Worm (Caenorhabditis elegans) whole organism, L3 larva: ENCODE measurements around the gene fbxa-66.

Experiments
- R02D3.7 ChIP-seq: fragments of 150-350 bp; optimal IDR thresholded peaks from 2 replicates; lab custom pipeline; 2014; ENCODE audit warnings: missing biosample characterization, missing genetic modification characterization
- ZK546.5 ChIP-seq: sonication (generic microtip); optimal IDR thresholded peaks from 2 replicates; lab custom pipeline; 2017; ENCODE audit warnings: missing biosample characterization, missing genetic modification characterization
- aly-2 ChIP-seq: fragments of 150-350 bp; optimal IDR thresholded peaks from 2 replicates; lab custom pipeline; 2014; ENCODE audit warnings: missing biosample characterization, missing genetic modification characterization
- ama-1 ChIP-seq: fragments of 150-350 bp; optimal IDR thresholded peaks from 2 replicates; lab custom pipeline; 2018
- ceh-28 ChIP-seq: fragments of 150-350 bp; optimal IDR thresholded peaks from 2 replicates; lab custom pipeline; 2014; ENCODE audit warnings: missing biosample characterization, missing genetic modification reagents, missing genetic modification characterization
- daf-12 ChIP-seq: fragments of 150-350 bp; optimal IDR thresholded peaks from 2 replicates; lab custom pipeline; 2014; ENCODE audit warnings: missing biosample characterization, missing genetic modification reagents, missing genetic modification characterization
- egl-27 ChIP-seq: sonication (generic microtip); optimal IDR thresholded peaks from 4 replicates; lab custom pipeline; 2017; ENCODE audit warnings: missing biosample characterization, missing genetic modification reagents, missing genetic modification characterization
- egl-5 ChIP-seq: fragments of 150-350 bp; optimal IDR thresholded peaks from 2 replicates; lab custom pipeline; 2017; ENCODE audit warnings: missing biosample characterization, missing genetic modification reagents, missing genetic modification characterization, inconsistent platforms
- elt-1 ChIP-seq: fragments of 150-350 bp; optimal IDR thresholded peaks from 2 replicates; lab custom pipeline; 2014; ENCODE audit warnings: missing biosample characterization, missing genetic modification characterization
- elt-2 ChIP-seq: sonication (generic microtip); optimal IDR thresholded peaks from 2 replicates; lab custom pipeline; 2016; ENCODE audit warnings: missing genetic modification reagents, mild to moderate bottlenecking, missing genetic modification characterization, missing compliant biosample characterization
- elt-3 ChIP-seq, 3 experiments: fragments of 150-350 bp in 1 of 3; sonication (generic microtip) in 2 of 3; optimal IDR thresholded peaks; 2 replicates in 2 of 3; 4 replicates in 1 of 3; lab custom pipeline; 2014 to 2017; ENCODE audit warnings: missing biosample characterization in 3 of 3, missing genetic modification characterization in 3 of 3
- fkh-10 ChIP-seq: sonication (generic microtip); optimal IDR thresholded peaks from 2 replicates; lab custom pipeline; 2017; ENCODE audit warnings: missing biosample characterization, missing genetic modification reagents, missing genetic modification characterization
- fos-1 ChIP-seq: fragments of 150-350 bp; optimal IDR thresholded peaks from 2 replicates; lab custom pipeline; 2014; ENCODE audit warnings: missing biosample characterization, missing genetic modification characterization
- hmg-11 ChIP-seq: sonication (generic microtip); optimal IDR thresholded peaks from 2 replicates; lab custom pipeline; 2016; ENCODE audit warnings: missing genetic modification characterization, missing compliant biosample characterization
- lin-15B ChIP-seq: fragments of 150-350 bp; optimal IDR thresholded peaks from 2 replicates; lab custom pipeline; 2014; ENCODE audit warnings: missing biosample characterization, missing genetic modification characterization
- lin-39 ChIP-seq: fragments of 150-350 bp; optimal IDR thresholded peaks from 2 replicates; lab custom pipeline; 2018; ENCODE audit warnings: missing biosample characterization, missing genetic modification reagents, missing genetic modification characterization
- lsy-12 ChIP-seq: sonication (generic microtip); optimal IDR thresholded peaks from 2 replicates; lab custom pipeline; 2016; ENCODE audit warnings: mild to moderate bottlenecking, missing genetic modification characterization, missing compliant biosample characterization
- mdl-1 ChIP-seq: fragments of 150-350 bp; optimal IDR thresholded peaks from 2 replicates; lab custom pipeline; 2014; ENCODE audit warnings: missing biosample characterization, missing genetic modification characterization
- mml-1 ChIP-seq: fragments of 150-350 bp; sonication (generic microtip); optimal IDR thresholded peaks from 3 replicates; lab custom pipeline; 2014; ENCODE audit warnings: missing biosample characterization, missing genetic modification characterization
- nfya-1 ChIP-seq: sonication (generic microtip); optimal IDR thresholded peaks from 2 replicates; lab custom pipeline; 2017; ENCODE audit warnings: missing genetic modification characterization, mild to moderate bottlenecking, missing compliant biosample characterization, antibody characterized with exemption, moderate library complexity; ENCODE audit not compliant: insufficient read depth
- nhr-11 ChIP-seq: fragments of 150-350 bp; optimal IDR thresholded peaks from 2 replicates; lab custom pipeline; 2014; ENCODE audit warnings: missing biosample characterization, missing genetic modification characterization
- nhr-12 ChIP-seq: fragments of 150-350 bp; optimal IDR thresholded peaks from 2 replicates; lab custom pipeline; 2014; ENCODE audit warnings: missing biosample characterization, missing genetic modification characterization
- nhr-23 ChIP-seq: fragments of 150-350 bp; optimal IDR thresholded peaks from 2 replicates; lab custom pipeline; 2014; ENCODE audit warnings: missing biosample characterization, missing genetic modification reagents, missing genetic modification characterization
- nhr-28 ChIP-seq: fragments of 150-350 bp; optimal IDR thresholded peaks from 2 replicates; lab custom pipeline; 2014; ENCODE audit warnings: missing biosample characterization, missing genetic modification characterization
- nhr-43 ChIP-seq: sonication (generic microtip); optimal IDR thresholded peaks from 2 replicates; lab custom pipeline; 2016; ENCODE audit warnings: mild to moderate bottlenecking, missing genetic modification characterization, missing compliant biosample characterization; ENCODE audit not compliant: poor library complexity, severe bottlenecking
- nhr-76 ChIP-seq: fragments of 150-350 bp; sonication (generic microtip); optimal IDR thresholded peaks from 5 replicates; lab custom pipeline; 2014; ENCODE audit warnings: missing biosample characterization, missing genetic modification characterization
- nhr-77 ChIP-seq: fragments of 150-350 bp; optimal IDR thresholded peaks from 2 replicates; lab custom pipeline; 2014; ENCODE audit warnings: missing biosample characterization, missing genetic modification characterization
- pha-4 ChIP-seq: fragments of 150-350 bp; optimal IDR thresholded peaks from 2 replicates; lab custom pipeline; 2014; ENCODE audit warnings: missing biosample characterization, missing genetic modification reagents, missing genetic modification characterization
- pqm-1 ChIP-seq: fragments of 150-350 bp; optimal IDR thresholded peaks from 2 replicates; lab custom pipeline; 2017; ENCODE audit warnings: missing biosample characterization, missing genetic modification characterization, inconsistent platforms
- sea-2 ChIP-seq: fragments of 150-350 bp; sonication (generic microtip); optimal IDR thresholded peaks from 4 replicates; lab custom pipeline; 2014; ENCODE audit warnings: missing biosample characterization, missing genetic modification reagents, missing genetic modification characterization
- skn-1 ChIP-seq: fragments of 150-350 bp; optimal IDR thresholded peaks from 2 replicates; lab custom pipeline; 2014; ENCODE audit warnings: missing biosample characterization, missing genetic modification characterization
- tbx-2 ChIP-seq: sonication (generic microtip); optimal IDR thresholded peaks from 2 replicates; lab custom pipeline; 2016; ENCODE audit warnings: mild to moderate bottlenecking, missing genetic modification characterization, missing compliant biosample characterization
- unc-39 ChIP-seq: sonication (generic microtip); optimal IDR thresholded peaks from 4 replicates; lab custom pipeline; 2017; ENCODE audit warnings: missing biosample characterization, missing genetic modification characterization
- zag-1 ChIP-seq: fragments of 150-350 bp; optimal IDR thresholded peaks from 2 replicates; lab custom pipeline; 2014; ENCODE audit warnings: missing biosample characterization, missing genetic modification characterization
- ztf-11 ChIP-seq: fragments of 150-350 bp; optimal IDR thresholded peaks from 2 replicates; lab custom pipeline; 2014; ENCODE audit warnings: missing biosample characterization, missing genetic modification characterization
- ztf-4 ChIP-seq: fragments of 150-350 bp; optimal IDR thresholded peaks from 2 replicates; lab custom pipeline; 2014; ENCODE audit warnings: missing biosample characterization, missing genetic modification characterization

fbxa-66 gene

DNA sequence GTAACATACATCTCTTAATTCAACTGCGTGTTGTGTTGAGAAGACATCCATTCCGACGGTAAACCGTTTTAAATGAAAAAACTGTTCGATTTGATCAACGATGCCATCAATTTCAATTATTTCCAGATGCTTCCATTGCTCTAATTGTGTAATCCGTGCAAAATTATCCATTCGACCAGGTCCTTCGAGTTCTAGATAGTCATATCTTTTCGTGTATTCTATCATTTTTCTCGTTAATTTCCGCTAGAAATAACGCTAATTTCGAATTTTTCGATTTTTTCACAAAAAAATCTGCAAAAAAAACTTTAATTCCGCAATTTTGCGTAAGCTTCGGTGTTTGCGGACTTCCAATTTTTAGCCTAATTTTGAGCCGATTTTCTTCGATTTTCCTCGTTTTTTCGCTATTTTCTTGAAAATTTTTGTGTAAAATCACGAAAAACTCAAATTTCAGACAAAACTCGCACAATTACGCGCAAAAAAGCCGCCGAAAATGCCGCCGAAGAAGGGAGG, at the start of gene fbxa-66, which contains the start of gene iffb-1:
Gene fbxa-66 (minus strand): TSS at position 51 of the 510 bp plus-strand sequence.
Gene iffb-1 (plus strand): TSS at position 452 of the 510 bp plus-strand sequence.
- TF ChIP-seq fkh-10 (GFP tag; lab: Kevin White, UChicago) (no peak), pqm-1 (tag; lab: Kevin White, UChicago) (no peak), ceh-28 (no peak), nhr-43 (tag; lab: Kevin White, UChicago) (no peak), hmg-11 (tag; lab: Kevin White, UChicago) (peak; percentile 51), R02D3.7 (no peak), mml-1 (tag; lab: Kevin White, UChicago) (no peak), zag-1 (no peak), daf-12 (tag; lab: Kevin White, UChicago) (no peak), egl-5 (no peak), nhr-23 (tag; lab: Kevin White, UChicago) (no peak), pha-4 (tag; lab: Kevin White, UChicago) (peak; percentile 24), nhr-11 (tag; lab: Kevin White, UChicago) (no peak)

DNA sequence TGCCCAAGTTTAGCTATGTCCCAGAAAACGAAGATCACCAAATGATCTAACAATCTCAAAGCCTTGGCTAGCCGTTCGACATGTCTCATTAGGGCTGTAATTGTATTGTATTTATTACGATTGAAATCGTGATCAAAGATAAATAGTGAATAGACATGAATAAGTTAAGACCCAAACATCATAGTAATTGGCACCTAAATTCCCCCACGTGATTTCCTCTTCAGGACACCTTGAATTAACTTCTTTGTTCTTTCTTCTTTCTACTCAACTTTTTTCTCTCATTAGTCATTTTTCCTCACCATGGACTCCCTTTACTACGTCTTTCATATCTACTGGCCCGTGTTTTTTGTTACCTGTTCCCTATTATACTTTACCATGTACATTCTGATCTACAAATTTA, 48.8 kb upstream of the fbxa-66 start, which contains the start of gene srd-69:
Gene srd-69 (plus strand): TSS at position 301 of the 400 bp plus-strand sequence.
- TF ChIP-seq mdl-1 (tag; lab: Kevin White, UChicago) (no peak), nfya-1 (tag; lab: Kevin White, UChicago) (no peak), unc-39 (tag; lab: Kevin White, UChicago) (no peak), pqm-1 (tag; lab: Kevin White, UChicago) (no peak), egl-27 (tag; lab: Kevin White, UChicago) (no peak)

ce11 chrIII:2349956-2350355, 36.1 kb upstream of the fbxa-66 start:
- no peak for TF ChIP-seq elt-2 (tag; lab: Kevin White, UChicago)
- no peak for TF ChIP-seq aly-2
- no peak for TF ChIP-seq nhr-77 (tag; lab: Kevin White, UChicago)
- no peak for TF ChIP-seq lsy-12 (tag; lab: Kevin White, UChicago)
- no peak for TF ChIP-seq unc-39 (tag; lab: Kevin White, UChicago)
- no peak for TF ChIP-seq ztf-11 (tag; lab: Kevin White, UChicago)
- TF ChIP-seq sea-2 = no peak
- no peak for TF ChIP-seq nhr-11 (tag; lab: Kevin White, UChicago)
- no peak for TF ChIP-seq egl-27 (tag; lab: Kevin White, UChicago)
- TF ChIP-seq tbx-2 (tag; lab: Kevin White, UChicago) = no peak
- TF ChIP-seq daf-12 (tag; lab: Kevin White, UChicago) = no peak
- TF ChIP-seq nhr-76 (tag; lab: Kevin White, UChicago) = no peak
- no peak for TF ChIP-seq skn-1 (tag; lab: Kevin White, UChicago)
- no peak for TF ChIP-seq elt-3 (tag; optimal IDR thresholded peaks at IDR 0.05; lab: Kevin White, UChicago)
- no peak for TF ChIP-seq lin-39 (tag; lab: Kevin White, UChicago)

DNA sequence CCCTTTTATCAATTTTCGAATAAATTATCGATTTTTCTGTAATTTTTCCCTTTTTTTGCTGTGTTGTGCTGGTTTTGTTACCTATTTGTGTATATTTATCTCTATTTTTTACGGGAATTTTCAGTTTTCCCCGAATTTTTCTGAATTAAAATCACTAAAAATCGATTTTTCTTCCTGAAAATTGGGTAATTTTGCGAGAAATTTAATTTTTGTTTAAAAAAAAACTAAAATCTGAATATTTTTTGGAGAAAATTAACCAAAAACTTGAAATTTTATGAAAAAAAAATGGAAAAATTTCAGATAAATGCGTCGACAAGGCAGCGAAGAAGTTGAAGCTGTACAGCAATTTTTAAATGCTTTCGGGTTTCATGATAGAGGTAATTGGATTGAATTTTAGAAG, 33.5 kb upstream of the fbxa-66 start, which contains the start of gene gip-1:
Gene gip-1 (plus strand): TSS at position 301 of the 400 bp plus-strand sequence.
- no peak for TF ChIP-seq egl-5
- no peak for TF ChIP-seq R02D3.7
- no peak for TF ChIP-seq elt-2 (tag; lab: Kevin White, UChicago)
- TF ChIP-seq lin-15B = no peak
- TF ChIP-seq sea-2 = no peak
- TF ChIP-seq pqm-1 (tag; lab: Kevin White, UChicago) = no peak
- no peak for TF ChIP-seq daf-12 (tag; lab: Kevin White, UChicago)
- TF ChIP-seq elt-1 (tag; lab: Kevin White, UChicago) = no peak
- no peak for TF ChIP-seq mml-1 (tag; lab: Kevin White, UChicago)
- TF ChIP-seq pha-4 (tag; lab: Kevin White, UChicago) = no peak
- no peak for TF ChIP-seq nhr-12 (tag; lab: Kevin White, UChicago)
- no peak for TF ChIP-seq skn-1 (tag; lab: Kevin White, UChicago)
- no peak for TF ChIP-seq fkh-10 (GFP tag; lab: Kevin White, UChicago)
- TF ChIP-seq lin-39 (tag; lab: Kevin White, UChicago) = no peak
- no peak for TF ChIP-seq nhr-11 (tag; lab: Kevin White, UChicago)

DNA sequence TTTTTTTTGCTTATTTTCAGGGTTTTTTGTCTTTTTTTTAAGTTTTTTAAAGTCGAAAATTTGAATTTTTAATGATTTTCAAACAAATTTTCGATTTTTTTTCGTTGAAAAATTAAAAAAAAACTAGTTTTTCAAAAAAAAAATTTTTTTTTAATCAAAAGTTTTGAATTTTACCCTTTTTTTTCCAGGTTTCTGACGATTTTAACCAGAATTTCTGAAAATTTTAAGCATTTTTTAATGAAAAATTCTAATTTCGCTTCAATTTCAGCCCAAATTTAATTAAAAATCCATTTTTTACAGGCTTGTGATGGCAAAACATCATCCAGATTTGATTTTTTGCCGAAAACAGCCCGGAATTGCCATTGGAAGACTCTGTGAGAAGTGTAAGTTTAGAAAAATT, 29.4 kb upstream of the fbxa-66 start, which contains the start of gene phf-5:
Gene phf-5 (plus strand): TSS at position 301 of the 400 bp plus-strand sequence.
- TF ChIP-seq ztf-4 (tag; lab: Kevin White, UChicago) (no peak), ama-1 (lab: Kevin White, UChicago) (no peak), ZK546.5 (tag; lab: Kevin White, UChicago) (no peak), fos-1 (tag; lab: Kevin White, UChicago) (no peak), zag-1 (no peak), elt-2 (tag; lab: Kevin White, UChicago) (no peak), R02D3.7 (no peak), nhr-12 (tag; lab: Kevin White, UChicago) (no peak), lin-39 (tag; lab: Kevin White, UChicago) (no peak), daf-12 (tag; lab: Kevin White, UChicago) (no peak), nhr-28 (tag; lab: Kevin White, UChicago) (no peak), aly-2 (no peak), nhr-76 (tag; lab: Kevin White, UChicago) (no peak), mdl-1 (tag; lab: Kevin White, UChicago) (no peak), fkh-10 (GFP tag; lab: Kevin White, UChicago) (no peak), unc-39 (tag; lab: Kevin White, UChicago) (no peak)
